Fruit fly (Drosophila melanogaster): ENCODE measurements around the gene CG2680.

CG2680 gene

dm6 chrX:2727506-2727905, 20.3 kb upstream of the CG2680 start, which contains the start of gene dwg (continued):
- no peak for TF ChIP-seq sens (GFP tag)
- no peak for TF ChIP-seq mam (GFP tag; optimal IDR thresholded peaks at IDR 0.05)
- TF ChIP-seq CG10366 (GFP tag; IDR thresholded peaks at IDR 0.05) = no peak
- TF ChIP-seq scrt (GFP tag; optimal IDR thresholded peaks at IDR 0.05) = no peak
- no peak for TF ChIP-seq CG10147 (GFP tag; optimal IDR thresholded peaks at IDR 0.05)
- no peak for TF ChIP-seq Sox100B (GFP tag; optimal IDR thresholded peaks at IDR 0.05)
- TF ChIP-seq ase (GFP tag; IDR thresholded peaks at IDR 0.05) = no peak
- TF ChIP-seq CG4424 (GFP tag; optimal IDR thresholded peaks at IDR 0.05) = no peak
- TF ChIP-seq cg (GFP tag; optimal IDR thresholded peaks at IDR 0.05) = no peak
- peak; percentile 66 for TF ChIP-seq MESR4 (GFP tag; optimal IDR thresholded peaks at IDR 0.05)
- TF ChIP-seq ci (GFP tag; IDR thresholded peaks at IDR 0.05) = no peak
- no peak for TF ChIP-seq CG8944 (GFP tag; optimal IDR thresholded peaks at IDR 0.05)
- no peak for TF ChIP-seq Atf-2 (GFP tag; optimal IDR thresholded peaks at IDR 0.05)
- no peak for TF ChIP-seq CG11695 (GFP tag; IDR thresholded peaks at IDR 0.05)
- TF ChIP-seq Tbp (GFP tag; optimal IDR thresholded peaks at IDR 0.05) = no peak
- no peak for TF ChIP-seq sqz (GFP tag; optimal IDR thresholded peaks at IDR 0.05)
- peak; percentile 79 for TF ChIP-seq BEAF-32 (GFP tag; optimal IDR thresholded peaks at IDR 0.05)
- no peak for TF ChIP-seq rib (GFP tag; IDR thresholded peaks at IDR 0.05)
- TF ChIP-seq CG6765 (GFP tag; optimal IDR thresholded peaks at IDR 0.05) = no peak
- TF ChIP-seq wor (GFP tag; IDR thresholded peaks at IDR 0.05) = no peak
- no peak for TF ChIP-seq CG32767 (GFP tag; IDR thresholded peaks at IDR 0.05)
- TF ChIP-seq CG3065 (GFP tag; optimal IDR thresholded peaks at IDR 0.05) = no peak
- no peak for TF ChIP-seq GATAe (GFP tag; conservative IDR thresholded peaks at IDR 0.05)
- TF ChIP-seq NC2β (GFP tag; optimal IDR thresholded peaks at IDR 0.05) = no peak
- no peak for TF ChIP-seq fd3F (GFP tag; optimal IDR thresholded peaks at IDR 0.05)
- no peak for TF ChIP-seq CG11723 (GFP tag; optimal IDR thresholded peaks at IDR 0.05)
- no peak for TF ChIP-seq CG4282 (GFP tag; optimal IDR thresholded peaks at IDR 0.05)
- peak; percentile 72 for TF ChIP-seq CG16813 (GFP tag; IDR thresholded peaks at IDR 0.05; ENCODE audit: partially characterized antibody)
- no peak for TF ChIP-seq CG10462 (GFP tag; optimal IDR thresholded peaks at IDR 0.05)
- TF ChIP-seq CG18011 (GFP tag; optimal IDR thresholded peaks at IDR 0.05) = no peak
- peak; percentile 69 for TF ChIP-seq hb (GFP tag; IDR thresholded peaks at IDR 0.05; ENCODE audit: partially characterized antibody)
- no peak for TF ChIP-seq Oli (tag; optimal IDR thresholded peaks at IDR 0.05)
- TF ChIP-seq hth (optimal IDR thresholded peaks at IDR 0.05) = no peak
- TF ChIP-seq CG10267 (tag; optimal IDR thresholded peaks at IDR 0.05) = peak; percentile 36
- TF ChIP-seq onecut (GFP tag; IDR thresholded peaks at IDR 0.05) = no peak
- TF ChIP-seq CG14710 (tag; optimal IDR thresholded peaks at IDR 0.05) = no peak
- no peak for TF ChIP-seq CG1024 (GFP tag; IDR thresholded peaks at IDR 0.05)
- TF ChIP-seq sr (GFP tag; IDR thresholded peaks at IDR 0.05) = no peak
- TF ChIP-seq D19B (GFP tag; optimal IDR thresholded peaks at IDR 0.05) = no peak
- no peak for TF ChIP-seq tin (GFP tag; optimal IDR thresholded peaks at IDR 0.05)
- TF ChIP-seq CG12219 (GFP tag; optimal IDR thresholded peaks at IDR 0.05) = no peak
- no peak for TF ChIP-seq Ets97D (GFP tag; optimal IDR thresholded peaks at IDR 0.05)
- no peak for TF ChIP-seq fd96Cb (tag; optimal IDR thresholded peaks at IDR 0.05)
- no peak for TF ChIP-seq CG7556 (GFP tag; optimal IDR thresholded peaks at IDR 0.05)
- TF ChIP-seq exex (tag; optimal IDR thresholded peaks at IDR 0.05) = no peak
- TF ChIP-seq CG17361 (GFP tag; IDR thresholded peaks at IDR 0.05) = no peak
- TF ChIP-seq Meics (GFP tag; optimal IDR thresholded peaks at IDR 0.05) = no peak
- TF ChIP-seq aop (GFP tag; IDR thresholded peaks at IDR 0.05) = no peak
- peak; percentile 66; the same call in 1 of the 2 replicates for TF ChIP-seq CG42726 (GFP tag; IDR thresholded peaks at IDR 0.05; ENCODE audit: partially characterized antibody)
- TF ChIP-seq lola (GFP tag; optimal IDR thresholded peaks at IDR 0.05) = no peak
- no peak for TF ChIP-seq CG6813 (GFP tag; optimal IDR thresholded peaks at IDR 0.05)
- TF ChIP-seq cad (GFP tag; optimal IDR thresholded peaks at IDR 0.05) = no peak

Data from whole organism, embryonic.